Worm (Caenorhabditis elegans) whole organism, L1 larva: ENCODE data around the gene Y53C12A.6.

Source experiments
- C34B4.2 ChIP-seq: sonication (generic microtip); optimal IDR thresholded peaks from 2 replicates; lab custom pipeline; 2017; ENCODE audit warnings: mild to moderate bottlenecking, missing genetic modification characterization, missing compliant biosample characterization
- F16B12.6 ChIP-seq: fragments of 150-350 bp; optimal IDR thresholded peaks from 2 replicates; lab custom pipeline; 2014; ENCODE audit warnings: missing biosample characterization, missing genetic modification characterization
- aha-1 ChIP-seq: fragments of 150-350 bp; optimal IDR thresholded peaks from 2 replicates; lab custom pipeline; 2014; ENCODE audit warnings: missing biosample characterization, missing genetic modification characterization
- aly-2 ChIP-seq: fragments of 150-350 bp; optimal IDR thresholded peaks from 2 replicates; lab custom pipeline; 2014; ENCODE audit warnings: missing biosample characterization, missing genetic modification characterization
- ama-1 ChIP-seq: fragments of 150-350 bp; optimal IDR thresholded peaks from 2 replicates; lab custom pipeline; 2014
- blmp-1 ChIP-seq: fragments of 150-350 bp; optimal IDR thresholded peaks from 2 replicates; lab custom pipeline; 2014; ENCODE audit warnings: missing biosample characterization, missing genetic modification characterization
- ceh-63 ChIP-seq: fragments of 200-800 bp; sonication (Bioruptor generic); optimal IDR thresholded peaks from 2 replicates; lab custom pipeline; 2018; ENCODE audit warnings: mild to moderate bottlenecking, missing genetic modification characterization, missing compliant biosample characterization
- ceh-8 ChIP-seq: fragments of 200-800 bp; sonication (Bioruptor generic); optimal IDR thresholded peaks from 2 replicates; lab custom pipeline; 2018; ENCODE audit warnings: mild to moderate bottlenecking, missing genetic modification characterization, moderate library complexity, missing compliant biosample characterization
- ceh-82 ChIP-seq, 3 experiments: fragments of 150-350 bp in 1 of 3; sonication (generic microtip) in 2 of 3; optimal IDR thresholded peaks; 2 replicates each; lab custom pipeline; 2014 to 2017; ENCODE audit warnings: missing biosample characterization in 3 of 3, missing genetic modification characterization in 3 of 3
- ceh-90 ChIP-seq: sonication (generic microtip); optimal IDR thresholded peaks from 2 replicates; lab custom pipeline; 2016; ENCODE audit warnings: missing genetic modification characterization, missing compliant biosample characterization
- dpl-1 ChIP-seq, 3 experiments: fragments of 150-350 bp in 2 of 3; sonication (generic microtip) in 1 of 3; optimal IDR thresholded peaks; 2 replicates each; lab custom pipeline; 2014 to 2017; ENCODE audit warnings: missing biosample characterization in 3 of 3, missing genetic modification characterization in 3 of 3, missing genetic modification reagents in 3 of 3
- dsc-1 ChIP-seq: sonication (generic microtip); optimal IDR thresholded peaks from 2 replicates; lab custom pipeline; 2016; ENCODE audit warnings: mild to moderate bottlenecking, missing genetic modification characterization, missing compliant biosample characterization
- efl-1 ChIP-seq, 4 experiments: fragments of 150-350 bp; optimal IDR thresholded peaks in 3 of 4; peaks in 1 of 4; 1 replicate in 1 of 4; 2 replicates in 3 of 4; lab custom pipeline; 2014; ENCODE audit warnings: missing biosample characterization in 2 of 4, missing genetic modification characterization in 2 of 4, missing genetic modification reagents in 2 of 4
- egl-13 ChIP-seq: sonication (generic microtip); optimal IDR thresholded peaks from 2 replicates; lab custom pipeline; 2016; ENCODE audit warnings: missing genotype, missing genetic modification reagents, missing genetic modification characterization, missing compliant biosample characterization
- egl-27 ChIP-seq, 2 experiments: fragments of 150-350 bp in 1 of 2; sonication (generic microtip); optimal IDR thresholded peaks; 3 replicates each; lab custom pipeline; 2017 to 2018; ENCODE audit warnings: missing biosample characterization in 2 of 2, missing genetic modification characterization in 2 of 2, missing genetic modification reagents in 2 of 2
- elt-3 ChIP-seq, 6 experiments: fragments of 150-350 bp in 1 of 6; sonication (generic microtip); optimal IDR thresholded peaks; 2 replicates each; lab custom pipeline; 2017 to 2018; ENCODE audit warnings: missing biosample characterization in 6 of 6, missing genetic modification characterization in 6 of 6, inconsistent platforms in 1 of 6
- fkh-4 ChIP-seq: sonication (generic microtip); optimal IDR thresholded peaks from 2 replicates; lab custom pipeline; 2016; ENCODE audit warnings: missing compliant biosample characterization, missing genetic modification characterization, borderline replicate concordance
- fkh-8 ChIP-seq: sonication (generic microtip); optimal IDR thresholded peaks from 2 replicates; lab custom pipeline; 2016; ENCODE audit warnings: mild to moderate bottlenecking, missing genetic modification characterization, missing compliant biosample characterization
- hlh-4 ChIP-seq: sonication (generic microtip); optimal IDR thresholded peaks from 2 replicates; lab custom pipeline; 2016; ENCODE audit warnings: mild to moderate bottlenecking, missing genetic modification characterization, missing compliant biosample characterization
- hpl-2 ChIP-seq: fragments of 150-350 bp; optimal IDR thresholded peaks from 2 replicates; lab custom pipeline; 2014; ENCODE audit warnings: missing biosample characterization, missing genetic modification reagents, missing genetic modification characterization
- irx-1 ChIP-seq: sonication (generic microtip); optimal IDR thresholded peaks from 2 replicates; lab custom pipeline; 2016; ENCODE audit warnings: missing genetic modification characterization, missing compliant biosample characterization
- lin-14 ChIP-seq: fragments of 200-800 bp; sonication (Bioruptor generic); optimal IDR thresholded peaks from 2 replicates; lab custom pipeline; 2018; ENCODE audit warnings: mild to moderate bottlenecking, missing genetic modification characterization, moderate library complexity, missing compliant biosample characterization
- lin-15B ChIP-seq: fragments of 150-350 bp; sonication (generic microtip); optimal IDR thresholded peaks from 3 replicates; lab custom pipeline; 2014; ENCODE audit warnings: missing biosample characterization, missing genetic modification characterization
- mef-2 ChIP-seq: fragments of 150-350 bp; optimal IDR thresholded peaks from 2 replicates; lab custom pipeline; 2014; ENCODE audit warnings: missing biosample characterization, missing genetic modification characterization
- nhr-11 ChIP-seq: fragments of 150-350 bp; optimal IDR thresholded peaks from 2 replicates; lab custom pipeline; 2014; ENCODE audit warnings: missing biosample characterization, missing genetic modification characterization
- nhr-12 ChIP-seq: sonication (generic microtip); optimal IDR thresholded peaks from 2 replicates; lab custom pipeline; 2017; ENCODE audit warnings: missing biosample characterization, missing genetic modification characterization
- nhr-19 ChIP-seq: fragments of 200-800 bp; sonication (Bioruptor generic); conservative IDR thresholded peaks from 2 replicates; pipeline ENCODE4 v1.3.6; 2022; ENCODE audit warnings: missing genetic modification characterization, missing compliant biosample characterization
- nhr-237 ChIP-seq: fragments of 150-350 bp; optimal IDR thresholded peaks from 2 replicates; lab custom pipeline; 2014; ENCODE audit warnings: missing biosample characterization, missing genetic modification characterization
- nhr-47 ChIP-seq: sonication (generic microtip); optimal IDR thresholded peaks from 2 replicates; lab custom pipeline; 2016; ENCODE audit warnings: mild to moderate bottlenecking, missing genetic modification characterization, moderate library complexity, missing compliant biosample characterization
- nhr-71 ChIP-seq: sonication (generic microtip); optimal IDR thresholded peaks from 2 replicates; lab custom pipeline; 2016; ENCODE audit warnings: mild to moderate bottlenecking, missing genetic modification characterization, moderate library complexity, missing compliant biosample characterization
- nhr-76 ChIP-seq: sonication (generic microtip); optimal IDR thresholded peaks from 2 replicates; lab custom pipeline; 2017; ENCODE audit warnings: missing biosample characterization, missing genetic modification characterization
- nhr-77 ChIP-seq: fragments of 150-350 bp; optimal IDR thresholded peaks from 2 replicates; lab custom pipeline; 2014; ENCODE audit warnings: missing biosample characterization, missing genetic modification characterization
- nhr-84 ChIP-seq: sonication (generic microtip); optimal IDR thresholded peaks from 2 replicates; lab custom pipeline; 2017; ENCODE audit warnings: missing biosample characterization, missing genetic modification characterization
- nhr-90 ChIP-seq: sonication (generic microtip); optimal IDR thresholded peaks from 2 replicates; lab custom pipeline; 2016; ENCODE audit warnings: mild to moderate bottlenecking, missing genetic modification characterization, missing compliant biosample characterization; ENCODE audit not compliant: poor library complexity
- snpc-4 ChIP-seq: fragments of 150-350 bp; optimal IDR thresholded peaks from 2 replicates; lab custom pipeline; 2014; ENCODE audit warnings: missing biosample characterization, missing genetic modification characterization
- snu-23 ChIP-seq: sonication (generic microtip); optimal IDR thresholded peaks from 2 replicates; lab custom pipeline; 2016; ENCODE audit warnings: missing genetic modification characterization, missing compliant biosample characterization
- sox-4 ChIP-seq: sonication (generic microtip); optimal IDR thresholded peaks from 2 replicates; lab custom pipeline; 2016; ENCODE audit warnings: missing genetic modification characterization, missing compliant biosample characterization
- swsn-7 ChIP-seq: sonication (generic microtip); optimal IDR thresholded peaks from 2 replicates; lab custom pipeline; 2016; ENCODE audit warnings: missing genetic modification characterization, missing compliant biosample characterization
- tbx-2 ChIP-seq: sonication (generic microtip); optimal IDR thresholded peaks from 2 replicates; lab custom pipeline; 2016; ENCODE audit warnings: missing genetic modification characterization, missing compliant biosample characterization
- unc-30 ChIP-seq: sonication (generic microtip); optimal IDR thresholded peaks from 2 replicates; lab custom pipeline; 2017; ENCODE audit warnings: missing biosample characterization, missing genetic modification characterization
- unc-86 ChIP-seq: sonication (generic microtip); optimal IDR thresholded peaks from 2 replicates; lab custom pipeline; 2016; ENCODE audit warnings: missing genetic modification characterization, missing compliant biosample characterization
- unc-98 ChIP-seq: fragments of 200-800 bp; sonication (Bioruptor generic); IDR thresholded peaks from 2 replicates; pipeline ENCODE4 v1.3.6; 2022; ENCODE audit warnings: missing genetic modification characterization, missing compliant biosample characterization
- zag-1 ChIP-seq: fragments of 150-350 bp; optimal IDR thresholded peaks from 2 replicates; lab custom pipeline; 2014; ENCODE audit warnings: missing biosample characterization, missing genetic modification characterization
- zip-4 ChIP-seq: fragments of 200-800 bp; sonication (Bioruptor generic); optimal IDR thresholded peaks from 2 replicates; lab custom pipeline; 2018; ENCODE audit warnings: mild to moderate bottlenecking, missing genetic modification characterization, moderate library complexity, missing compliant biosample characterization
- ztf-4 ChIP-seq: fragments of 150-350 bp; optimal IDR thresholded peaks from 2 replicates; lab custom pipeline; 2014; ENCODE audit warnings: missing biosample characterization, missing genetic modification characterization

Y53C12A.6 gene

ce11 chrII:9752278-9752677, 34.5 kb upstream of the Y53C12A.6 start (continued):
- TF ChIP-seq ceh-8 (GFP tag; lab: Kevin White, UChicago), result no peak
- no peak for TF ChIP-seq fkh-8 (tag; lab: Kevin White, UChicago)
- TF ChIP-seq F16B12.6 (tag; lab: Kevin White, UChicago), result no peak
- no peak for TF ChIP-seq swsn-7 (tag; lab: Kevin White, UChicago)
- TF ChIP-seq C34B4.2 (tag; lab: Kevin White, UChicago), result no peak
- no peak for TF ChIP-seq dsc-1 (tag; lab: Kevin White, UChicago)
- TF ChIP-seq ztf-4 (tag; lab: Kevin White, UChicago), result no peak
- no peak for TF ChIP-seq zag-1 (tag; lab: Kevin White, UChicago)
- TF ChIP-seq zip-4, result no peak
- TF ChIP-seq nhr-90 (tag; lab: Kevin White, UChicago), result peak; percentile 42
- TF ChIP-seq fkh-4, result no peak
- TF ChIP-seq aly-2 (tag; lab: Kevin White, UChicago), result no peak
- no peak for TF ChIP-seq hlh-4 (tag; lab: Kevin White, UChicago)
- TF ChIP-seq nhr-84 (tag; lab: Kevin White, UChicago), result no peak
- no peak for TF ChIP-seq hpl-2 (GFP tag; lab: Kevin White, UChicago)
- no peak for TF ChIP-seq nhr-47
- no peak for TF ChIP-seq ceh-90 (tag; lab: Kevin White, UChicago)
- TF ChIP-seq unc-86, result no peak
- TF ChIP-seq tbx-2, result no peak
- no peak for TF ChIP-seq nhr-237
- no peak for TF ChIP-seq egl-13 (tag; lab: Kevin White, UChicago)
- TF ChIP-seq ceh-82 (tag; optimal IDR thresholded peaks at IDR 0.05; lab: Kevin White, UChicago), result no peak
- TF ChIP-seq unc-98 (GFP tag; lab: Robert Waterston, UW), result no peak
- TF ChIP-seq lin-15B (tag; lab: Kevin White, UChicago), result no peak
- no peak for TF ChIP-seq ama-1
- TF ChIP-seq nhr-11, result no peak
- no peak for TF ChIP-seq dpl-1 (GFP tag; optimal IDR thresholded peaks at IDR 0.05; lab: Kevin White, UChicago)
- no peak for TF ChIP-seq egl-27 (tag; optimal IDR thresholded peaks at IDR 0.05; lab: Kevin White, UChicago)
- no peak for TF ChIP-seq nhr-76 (tag; lab: Kevin White, UChicago)
- peak; percentile 40 for TF ChIP-seq nhr-19
- no peak for TF ChIP-seq unc-30 (tag; lab: Kevin White, UChicago)
- TF ChIP-seq irx-1 (tag; lab: Kevin White, UChicago), result no peak
- no peak for TF ChIP-seq ceh-63 (GFP tag; lab: Kevin White, UChicago)
- peak; percentile 57 for TF ChIP-seq nhr-71 (tag; lab: Kevin White, UChicago)
- TF ChIP-seq snu-23 (GFP tag; lab: Kevin White, UChicago), result peak; percentile 46
- TF ChIP-seq mef-2 (tag; lab: Kevin White, UChicago), result no peak
- TF ChIP-seq lin-14 (GFP tag; lab: Kevin White, UChicago), result peak; percentile 65
- no peak for TF ChIP-seq nhr-77 (tag; lab: Kevin White, UChicago)
- no peak for TF ChIP-seq sox-4 (tag; lab: Kevin White, UChicago)
- no peak for TF ChIP-seq aha-1 (tag; lab: Kevin White, UChicago)
- TF ChIP-seq elt-3 (tag; optimal IDR thresholded peaks at IDR 0.05; lab: Kevin White, UChicago), result peak in 4 of 6 experiments; percentile 32 to 86 (median 74)
- TF ChIP-seq snpc-4 (tag; lab: Kevin White, UChicago), result no peak
- TF ChIP-seq nhr-12, result no peak
- TF ChIP-seq efl-1 (optimal IDR thresholded peaks at IDR 0.05; lab: Kevin White, UChicago), result no peak
- TF ChIP-seq efl-1 (GFP tag; optimal IDR thresholded peaks at IDR 0.05 in 1 of 2; lab: Kevin White, UChicago), result no peak
- TF ChIP-seq blmp-1 (tag; lab: Kevin White, UChicago), result peak; percentile 13
- TF ChIP-seq, all 84 proteins: peak for 11
